Fruit fly (Drosophila melanogaster) whole organism, wandering third instar larva: ENCODE results near the gene CG31360.

Experiments
- HLH106 ChIP-seq: fragments of 200-800 bp; optimal IDR thresholded peaks from 3 replicates; lab custom pipeline; 2019; ENCODE audit warnings: missing biosample characterization, mild to moderate bottlenecking, missing genetic modification characterization, moderate library complexity
- Myc ChIP-seq: fragments of >200 bp; optimal IDR thresholded peaks from 2 replicates; lab custom pipeline; 2017
- fru ChIP-seq: fragments of 200-800 bp; sonication (Bioruptor generic); optimal IDR thresholded peaks from 3 replicates; lab custom pipeline; 2016; ENCODE audit warnings: missing biosample characterization, mild to moderate bottlenecking, missing genetic modification characterization
- psq ChIP-seq: fragments of 200-800 bp; sonication (Bioruptor generic); optimal IDR thresholded peaks from 3 replicates; lab custom pipeline; 2017; ENCODE audit warnings: missing biosample characterization, mild to moderate bottlenecking, missing genetic modification characterization, moderate library complexity

DNA sequence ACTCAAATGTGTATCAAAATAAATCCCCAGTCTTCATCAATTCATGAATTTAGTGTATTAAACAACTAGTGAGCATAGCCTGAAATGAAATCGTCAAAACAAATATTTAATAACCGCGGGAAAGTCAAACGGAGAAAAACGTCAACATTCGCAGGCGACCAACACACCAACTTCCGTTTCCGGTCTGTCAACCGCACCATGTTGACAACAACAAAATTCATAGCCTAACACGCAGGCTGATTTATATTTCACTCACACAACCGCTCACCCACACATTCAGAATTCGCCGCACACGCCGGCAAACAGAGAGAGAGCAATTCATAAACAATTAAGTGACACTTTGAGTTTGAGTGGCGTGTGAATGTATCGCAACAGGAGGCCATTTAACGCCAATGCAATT, 29.9 kb upstream of the CG31360 start:
- no peak for TF ChIP-seq HLH106 (tag; lab: Kevin White, UChicago)
- no peak for TF ChIP-seq fru
- no peak for TF ChIP-seq psq (GFP tag; lab: Kevin White, UChicago)
- no peak for TF ChIP-seq Myc
